Worm (Caenorhabditis elegans): ENCODE data around the gene ttr-7.

ttr-7 gene

ce11 chrIII:609549-609948 lies 3.7 kb downstream of the ttr-7 start, which contains the start of gene best-17:
TSS of gene best-17 (minus strand) at chrIII:609649.
- TF ChIP-seq snpc-4 (GFP tag; optimal IDR thresholded peaks at IDR 0.05) (no peak), snpc-4 (tag; optimal IDR thresholded peaks at IDR 0.05) (no peak), nhr-80 (tag; optimal IDR thresholded peaks at IDR 0.05) (no peak), let-526 (GFP tag; IDR thresholded peaks at IDR 0.05) (no peak), akir-1 (GFP tag; optimal IDR thresholded peaks at IDR 0.05) (no peak), chd-7 (tag; optimal IDR thresholded peaks at IDR 0.05) (no peak), repo-1 (tag; optimal IDR thresholded peaks at IDR 0.05) (no peak), ceh-79 (tag; optimal IDR thresholded peaks at IDR 0.05) (no peak), dpl-1 (GFP tag; optimal IDR thresholded peaks at IDR 0.05) (no peak), nfyb-1 (GFP tag; IDR thresholded peaks at IDR 0.05) (no peak), sea-2 (GFP tag; IDR thresholded peaks at IDR 0.05) (no peak), attf-5 (GFP tag; optimal IDR thresholded peaks at IDR 0.05) (no peak), mes-4 (tag; optimal IDR thresholded peaks at IDR 0.05) (no peak), dox-1 (GFP tag; IDR thresholded peaks at IDR 0.05) (no peak), lin-40 (tag; optimal IDR thresholded peaks at IDR 0.05) (no peak), ztf-25 (GFP tag; IDR thresholded peaks at IDR 0.05) (no peak)

DNA sequence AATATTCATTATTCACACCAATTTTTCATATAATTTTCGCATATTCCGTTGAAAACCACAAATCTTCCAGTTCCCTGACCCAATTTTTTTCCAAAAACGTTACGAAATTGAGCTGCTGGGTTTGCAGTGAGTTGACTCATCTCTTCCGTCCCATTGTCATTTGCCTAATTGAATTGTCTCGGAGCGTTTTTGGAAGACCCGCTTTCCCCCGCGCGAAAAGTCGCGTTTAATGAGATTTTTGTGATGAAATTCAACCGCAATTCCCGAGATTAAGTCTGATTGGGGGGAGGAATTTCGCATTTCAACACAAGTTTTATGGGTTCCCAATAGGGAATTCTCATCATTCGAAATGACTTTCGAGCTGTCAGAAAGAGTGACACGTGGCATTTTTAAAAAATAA lies 6.1 kb downstream of the ttr-7 start:
- TF ChIP-seq snpc-4 (GFP tag; optimal IDR thresholded peaks at IDR 0.05): no peak
- TF ChIP-seq snpc-4 (tag; optimal IDR thresholded peaks at IDR 0.05): no peak
- no peak for TF ChIP-seq lin-26 (GFP tag; IDR thresholded peaks at IDR 0.05)
- TF ChIP-seq snpc-3.4 (tag; optimal IDR thresholded peaks at IDR 0.05): no peak
- TF ChIP-seq T26A5.8 (tag; optimal IDR thresholded peaks at IDR 0.05): no peak
- TF ChIP-seq pbrm-1 (GFP tag; IDR thresholded peaks at IDR 0.05): no peak
- no peak for TF ChIP-seq dpff-1 (tag; optimal IDR thresholded peaks at IDR 0.05)
- no peak for TF ChIP-seq bed-1 (GFP tag; IDR thresholded peaks at IDR 0.05)
- TF ChIP-seq B0019.2 (GFP tag; conservative IDR thresholded peaks at IDR 0.05): no peak

DNA sequence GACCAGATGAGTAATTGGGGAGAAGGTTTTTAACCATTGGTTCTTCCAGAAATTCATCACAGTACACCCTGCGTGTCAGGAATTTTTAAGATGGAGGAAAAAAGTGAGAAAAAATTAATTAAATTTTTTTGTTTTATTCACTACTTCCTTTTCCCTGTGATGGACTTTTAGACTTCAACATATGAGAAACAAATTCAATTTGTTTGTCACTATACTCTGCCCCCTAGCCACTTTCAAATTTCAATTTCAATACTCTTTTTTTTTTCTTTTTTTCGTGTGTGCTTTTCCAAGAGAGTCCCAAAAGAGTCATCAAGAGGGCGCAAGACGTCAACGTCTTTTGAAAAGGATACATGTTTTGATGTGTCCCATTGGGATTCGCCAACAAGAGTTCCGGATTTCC lies 7.0 kb downstream of the ttr-7 start:
- TF ChIP-seq F52B5.7 (tag; optimal IDR thresholded peaks at IDR 0.05): no peak
- no peak for TF ChIP-seq lir-1 (GFP tag; conservative IDR thresholded peaks at IDR 0.05)
- TF ChIP-seq snpc-1.1 (tag; optimal IDR thresholded peaks at IDR 0.05; ENCODE audit: insufficient read depth): no peak
- TF ChIP-seq xnd-1 (tag; optimal IDR thresholded peaks at IDR 0.05): no peak
- no peak for TF ChIP-seq C17E4.6 (GFP tag; IDR thresholded peaks at IDR 0.05)
- TF ChIP-seq ztf-28 (GFP tag; IDR thresholded peaks at IDR 0.05): no peak
- TF ChIP-seq chd-7 (tag; optimal IDR thresholded peaks at IDR 0.05): no peak
- TF ChIP-seq ccch-3 (GFP tag; optimal IDR thresholded peaks at IDR 0.05): no peak
- TF ChIP-seq B0035.1 (tag; optimal IDR thresholded peaks at IDR 0.05): no peak
- no peak for TF ChIP-seq ama-1 (optimal IDR thresholded peaks at IDR 0.05)
- TF ChIP-seq ama-1 (GFP tag; optimal IDR thresholded peaks at IDR 0.05): no peak
- TF ChIP-seq D2030.7 (GFP tag; IDR thresholded peaks at IDR 0.05): no peak
- TF ChIP-seq B0019.2 (GFP tag; conservative IDR thresholded peaks at IDR 0.05): no peak

DNA sequence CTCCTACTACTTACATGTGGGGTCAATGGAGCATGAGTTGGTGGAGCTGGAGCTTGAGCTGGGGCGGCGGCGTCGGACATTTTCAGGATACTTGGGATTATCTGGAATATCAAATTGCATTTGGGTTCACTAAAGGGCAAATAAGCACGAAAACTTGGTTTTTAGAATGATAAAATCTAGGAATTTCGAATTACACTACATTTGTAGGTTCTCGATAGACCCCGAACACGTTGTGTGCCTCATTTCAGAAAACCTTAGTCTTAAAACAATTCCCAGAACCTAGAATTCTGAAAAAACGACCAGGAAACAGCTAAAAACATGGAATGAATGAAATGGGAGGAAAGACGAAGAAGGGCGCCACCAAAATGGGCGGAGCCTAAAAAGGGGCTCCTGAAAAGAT lies 8.6 kb downstream of the ttr-7 start, which contains the start of gene T19C3.3:
Gene T19C3.3 (minus strand): TSS at position 101 of the 400 bp plus-strand sequence.
- TF ChIP-seq ztf-22 (GFP tag; optimal IDR thresholded peaks at IDR 0.05): no peak
- TF ChIP-seq C06A6.2 (GFP tag; conservative IDR thresholded peaks at IDR 0.05): no peak
- TF ChIP-seq unc-62 (GFP tag; optimal IDR thresholded peaks at IDR 0.05): no peak
- TF ChIP-seq F23B12.7 (tag; optimal IDR thresholded peaks at IDR 0.05; ENCODE audit: insufficient read depth): no peak
- TF ChIP-seq F57C9.4 (tag; optimal IDR thresholded peaks at IDR 0.05): no peak
- no peak for TF ChIP-seq him-1 (tag; optimal IDR thresholded peaks at IDR 0.05)
- no peak for TF ChIP-seq rpc-1 (optimal IDR thresholded peaks at IDR 0.05)
- no peak for TF ChIP-seq rpc-1 (tag; optimal IDR thresholded peaks at IDR 0.05)
- TF ChIP-seq hrde-1 (tag; optimal IDR thresholded peaks at IDR 0.05; ENCODE audit: borderline replicate concordance): no peak
- TF ChIP-seq ZK185.1 (tag; optimal IDR thresholded peaks at IDR 0.05; ENCODE audit: poor library complexity, severe bottlenecking): no peak
- TF ChIP-seq tlf-1 (GFP tag; optimal IDR thresholded peaks at IDR 0.05): no peak
- no peak for TF ChIP-seq Y95B8A.8 (GFP tag; IDR thresholded peaks at IDR 0.05)
- no peak for TF ChIP-seq lin-35 (GFP tag; optimal IDR thresholded peaks at IDR 0.05)

All from whole organism, young adult.